Worm (Caenorhabditis elegans) whole organism, L1 larva: ENCODE results near the gene ZK1010.4.

Experiments used
- F16B12.6 ChIP-seq: fragments of 150-350 bp; optimal IDR thresholded peaks from 2 replicates; lab custom pipeline; 2014; ENCODE audit warnings: missing biosample characterization, missing genetic modification characterization
- blmp-1 ChIP-seq: fragments of 150-350 bp; optimal IDR thresholded peaks from 2 replicates; lab custom pipeline; 2014; ENCODE audit warnings: missing biosample characterization, missing genetic modification characterization
- ceh-63 ChIP-seq: fragments of 200-800 bp; sonication (Bioruptor generic); optimal IDR thresholded peaks from 2 replicates; lab custom pipeline; 2018; ENCODE audit warnings: mild to moderate bottlenecking, missing genetic modification characterization, missing compliant biosample characterization
- ceh-8 ChIP-seq: fragments of 200-800 bp; sonication (Bioruptor generic); optimal IDR thresholded peaks from 2 replicates; lab custom pipeline; 2018; ENCODE audit warnings: mild to moderate bottlenecking, missing genetic modification characterization, moderate library complexity, missing compliant biosample characterization
- ceh-90 ChIP-seq: sonication (generic microtip); optimal IDR thresholded peaks from 2 replicates; lab custom pipeline; 2016; ENCODE audit warnings: missing genetic modification characterization, missing compliant biosample characterization
- dpl-1 ChIP-seq, 3 experiments: fragments of 150-350 bp in 2 of 3; sonication (generic microtip) in 1 of 3; optimal IDR thresholded peaks; 2 replicates each; lab custom pipeline; 2014 to 2017; ENCODE audit warnings: missing biosample characterization in 3 of 3, missing genetic modification characterization in 3 of 3, missing genetic modification reagents in 3 of 3
- dsc-1 ChIP-seq: sonication (generic microtip); optimal IDR thresholded peaks from 2 replicates; lab custom pipeline; 2016; ENCODE audit warnings: mild to moderate bottlenecking, missing genetic modification characterization, missing compliant biosample characterization
- efl-1 ChIP-seq, 4 experiments: fragments of 150-350 bp; optimal IDR thresholded peaks in 3 of 4; peaks in 1 of 4; 1 replicate in 1 of 4; 2 replicates in 3 of 4; lab custom pipeline; 2014; ENCODE audit warnings: missing biosample characterization in 2 of 4, missing genetic modification characterization in 2 of 4, missing genetic modification reagents in 2 of 4
- elt-2 ChIP-seq: sonication (generic microtip); optimal IDR thresholded peaks from 2 replicates; lab custom pipeline; 2016; ENCODE audit warnings: missing genetic modification characterization, mild to moderate bottlenecking, inconsistent platforms, missing compliant biosample characterization, missing genetic modification reagents
- fkh-10 ChIP-seq: sonication (generic microtip); optimal IDR thresholded peaks from 2 replicates; lab custom pipeline; 2017; ENCODE audit warnings: missing biosample characterization, missing genetic modification reagents, missing genetic modification characterization
- isw-1 ChIP-seq: fragments of 200-800 bp; sonication (Bioruptor generic); IDR thresholded peaks from 2 replicates; pipeline ENCODE4 v1.3.6; 2022; ENCODE audit warnings: missing genetic modification characterization, missing compliant biosample characterization
- lin-13 ChIP-seq: fragments of 150-350 bp; optimal IDR thresholded peaks from 2 replicates; lab custom pipeline; 2014; ENCODE audit warnings: missing biosample characterization, missing genetic modification reagents, missing genetic modification characterization
- lin-14 ChIP-seq: fragments of 200-800 bp; sonication (Bioruptor generic); optimal IDR thresholded peaks from 2 replicates; lab custom pipeline; 2018; ENCODE audit warnings: mild to moderate bottlenecking, missing genetic modification characterization, moderate library complexity, missing compliant biosample characterization
- lin-35 ChIP-seq, 2 experiments: fragments of 150-350 bp; optimal IDR thresholded peaks; 2 replicates each; lab custom pipeline; 2014; ENCODE audit warnings: missing biosample characterization in 2 of 2, missing genetic modification characterization in 2 of 2, missing genetic modification reagents in 2 of 2
- lir-3 ChIP-seq: sonication (generic microtip); optimal IDR thresholded peaks from 2 replicates; lab custom pipeline; 2016; ENCODE audit warnings: mild to moderate bottlenecking, missing genetic modification characterization, moderate library complexity, missing compliant biosample characterization; ENCODE audit not compliant: poor library complexity
- lsy-2 ChIP-seq, 2 experiments: fragments of 150-350 bp; optimal IDR thresholded peaks; 2 replicates each; lab custom pipeline; 2014; ENCODE audit warnings: missing biosample characterization in 2 of 2, missing genetic modification characterization in 2 of 2
- mab-9 ChIP-seq: fragments of 200-800 bp; sonication (Bioruptor generic); IDR thresholded peaks from 2 replicates; pipeline ENCODE4 v1.3.6; 2022; ENCODE audit warnings: missing genetic modification reagents, missing genetic modification characterization, missing compliant biosample characterization
- mep-1 ChIP-seq: fragments of 150-350 bp; optimal IDR thresholded peaks from 2 replicates; lab custom pipeline; 2014; ENCODE audit warnings: missing biosample characterization, missing genetic modification characterization
- nhr-11 ChIP-seq: fragments of 150-350 bp; optimal IDR thresholded peaks from 2 replicates; lab custom pipeline; 2014; ENCODE audit warnings: missing biosample characterization, missing genetic modification characterization
- nhr-12 ChIP-seq: sonication (generic microtip); optimal IDR thresholded peaks from 2 replicates; lab custom pipeline; 2017; ENCODE audit warnings: missing biosample characterization, missing genetic modification characterization
- nhr-237 ChIP-seq: fragments of 150-350 bp; optimal IDR thresholded peaks from 2 replicates; lab custom pipeline; 2014; ENCODE audit warnings: missing biosample characterization, missing genetic modification characterization
- nhr-28 ChIP-seq: fragments of 150-350 bp; optimal IDR thresholded peaks from 2 replicates; lab custom pipeline; 2014; ENCODE audit warnings: missing biosample characterization, missing genetic modification characterization
- nhr-76 ChIP-seq: sonication (generic microtip); optimal IDR thresholded peaks from 2 replicates; lab custom pipeline; 2017; ENCODE audit warnings: missing biosample characterization, missing genetic modification characterization
- nhr-84 ChIP-seq: sonication (generic microtip); optimal IDR thresholded peaks from 2 replicates; lab custom pipeline; 2017; ENCODE audit warnings: missing biosample characterization, missing genetic modification characterization
- nhr-85 ChIP-seq: sonication (generic microtip); peaks from one replicate; lab custom pipeline; 2016; ENCODE audit warnings: missing genetic modification characterization, inconsistent platforms, missing compliant biosample characterization
- pag-3 ChIP-seq: sonication (generic microtip); optimal IDR thresholded peaks from 2 replicates; lab custom pipeline; 2017; ENCODE audit warnings: missing genetic modification characterization, mild to moderate bottlenecking, missing compliant biosample characterization, antibody characterized with exemption, borderline replicate concordance; ENCODE audit not compliant: insufficient read depth
- skn-1 ChIP-seq: fragments of 150-350 bp; optimal IDR thresholded peaks from 2 replicates; lab custom pipeline; 2014; ENCODE audit warnings: missing biosample characterization, missing genetic modification characterization
- sox-4 ChIP-seq: sonication (generic microtip); optimal IDR thresholded peaks from 2 replicates; lab custom pipeline; 2016; ENCODE audit warnings: missing genetic modification characterization, missing compliant biosample characterization
- unc-130 ChIP-seq: fragments of 150-350 bp; optimal IDR thresholded peaks from 2 replicates; lab custom pipeline; 2017; ENCODE audit warnings: missing biosample characterization, missing genetic modification characterization, inconsistent platforms
- unc-30 ChIP-seq: sonication (generic microtip); optimal IDR thresholded peaks from 2 replicates; lab custom pipeline; 2017; ENCODE audit warnings: missing biosample characterization, missing genetic modification characterization
- zag-1 ChIP-seq: fragments of 150-350 bp; optimal IDR thresholded peaks from 2 replicates; lab custom pipeline; 2014; ENCODE audit warnings: missing biosample characterization, missing genetic modification characterization

The ZK1010.4 gene

DNA sequence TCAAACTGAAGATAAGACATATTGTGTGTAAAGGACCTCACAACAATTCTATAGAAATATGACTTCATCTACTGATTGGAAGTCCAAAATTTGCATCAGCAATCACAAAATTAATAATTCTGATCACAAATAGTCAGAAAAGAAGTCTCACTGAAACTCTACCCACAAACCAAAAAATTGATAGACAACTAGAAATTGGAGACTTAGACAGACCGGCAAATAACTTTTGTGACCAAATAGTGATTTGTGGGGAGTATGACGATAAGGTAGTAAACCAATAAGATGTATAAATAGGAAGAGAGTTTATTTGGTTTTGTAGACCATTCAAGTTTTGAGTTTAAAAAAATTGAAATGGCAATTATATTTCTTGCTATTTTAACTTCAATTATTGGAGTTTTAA, 43.4 kb downstream of the ZK1010.4 start, which contains the start of gene cyp-13A12:
TSS of gene cyp-13A12 (plus strand) at position 267 of the 400 bp plus-strand sequence.
- TF ChIP-seq elt-2 (peak; percentile 20), lsy-2 (tag; optimal IDR thresholded peaks at IDR 0.05; lab: Kevin White, UChicago) (no peak), lin-35 (GFP tag; optimal IDR thresholded peaks at IDR 0.05; lab: Kevin White, UChicago) (peak in 1 of 2 experiments; percentile 8)

DNA sequence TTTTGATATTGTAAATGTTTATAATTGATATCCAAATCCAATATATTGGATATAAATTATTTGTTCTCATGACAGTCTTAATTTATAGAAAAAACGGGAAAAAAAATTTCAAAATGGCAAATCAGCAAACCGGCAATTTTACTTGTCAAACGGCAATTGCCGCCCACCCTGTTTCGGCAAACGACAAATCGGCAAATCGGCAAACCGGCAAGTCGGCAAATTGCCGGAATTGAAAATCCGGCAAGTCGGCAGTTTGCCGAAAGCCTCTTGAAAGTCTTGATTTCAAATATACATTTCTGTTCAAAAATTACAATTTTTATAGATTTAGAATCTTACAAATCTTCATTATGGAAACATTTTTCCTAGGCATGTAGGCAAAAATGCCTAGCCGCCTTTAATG, 47.1 kb downstream of the ZK1010.4 start:
- TF ChIP-seq efl-1 (optimal IDR thresholded peaks at IDR 0.05; lab: Kevin White, UChicago) (no peak), efl-1 (GFP tag; optimal IDR thresholded peaks at IDR 0.05 in 1 of 2; lab: Kevin White, UChicago) (peak in 1 of 2 experiments; percentile 53), sox-4 (tag; lab: Kevin White, UChicago) (no peak), F16B12.6 (tag; lab: Kevin White, UChicago) (no peak)
- TF ChIP-seq, all 84 proteins: peak for 1

DNA sequence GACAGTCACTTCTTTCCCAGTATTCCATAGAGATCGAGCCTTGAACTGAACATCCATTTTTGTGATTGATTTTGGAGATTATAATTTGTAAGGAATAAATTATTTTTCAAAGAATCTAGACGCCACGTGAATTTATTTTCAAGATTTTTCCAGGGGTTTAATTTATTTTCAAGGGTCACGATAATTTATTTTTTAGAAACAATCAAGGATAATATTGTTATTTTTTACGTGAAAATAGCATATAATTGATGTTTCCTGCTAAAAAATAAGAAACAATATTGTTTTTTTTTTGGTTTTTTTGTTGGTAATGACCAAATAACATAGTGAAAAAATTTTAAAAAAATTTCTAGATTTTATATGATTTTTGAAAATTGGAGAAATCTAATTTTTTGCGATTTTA, 48.7 kb downstream of the ZK1010.4 start, which contains the start of gene F14F7.4:
TSS of gene F14F7.4 (minus strand) at position 101 of the 400 bp plus-strand sequence.
- TF ChIP-seq lir-3, result no peak
- no peak for TF ChIP-seq nhr-76 (tag; lab: Kevin White, UChicago)
- TF ChIP-seq blmp-1 (tag; lab: Kevin White, UChicago), result no peak
- no peak for TF ChIP-seq nhr-12 (tag; lab: Kevin White, UChicago)
- no peak for TF ChIP-seq ceh-90 (tag; lab: Kevin White, UChicago)
- TF ChIP-seq isw-1 (GFP tag; lab: Robert Waterston, UW), result no peak
- TF ChIP-seq nhr-85 (tag; lab: Kevin White, UChicago), result no peak
- no peak for TF ChIP-seq ceh-63 (GFP tag; lab: Kevin White, UChicago)
- TF ChIP-seq zag-1 (tag; lab: Kevin White, UChicago), result no peak
- TF ChIP-seq nhr-237 (tag; lab: Kevin White, UChicago), result no peak
- TF ChIP-seq ceh-8 (GFP tag; lab: Kevin White, UChicago), result no peak
- TF ChIP-seq skn-1 (tag; lab: Kevin White, UChicago), result no peak
- TF ChIP-seq nhr-28, result no peak
- TF ChIP-seq dsc-1 (tag; lab: Kevin White, UChicago), result no peak
- TF ChIP-seq dpl-1 (GFP tag; optimal IDR thresholded peaks at IDR 0.05; lab: Kevin White, UChicago), result no peak
- no peak for TF ChIP-seq mab-9 (GFP tag; lab: Robert Waterston, UW)
- no peak for TF ChIP-seq efl-1 (optimal IDR thresholded peaks at IDR 0.05; lab: Kevin White, UChicago)
- no peak for TF ChIP-seq efl-1 (GFP tag; optimal IDR thresholded peaks at IDR 0.05 in 1 of 2; lab: Kevin White, UChicago)
- TF ChIP-seq, all 84 proteins: peak for 0

- no peak for TF ChIP-seq efl-1 (optimal IDR thresholded peaks at IDR 0.05; lab: Kevin White, UChicago)
- peak in 1 of 2 experiments; percentile 22 for TF ChIP-seq efl-1 (GFP tag; optimal IDR thresholded peaks at IDR 0.05 in 1 of 2; lab: Kevin White, UChicago)
- no peak for TF ChIP-seq nhr-12 (tag; lab: Kevin White, UChicago)
- TF ChIP-seq, all 84 proteins: peak for 1
Observed at ce11 chrIII:13030551-13030950, 49.7 kb downstream of the ZK1010.4 start, which contains the start of gene F14F7.7. Gene F14F7.7, plus strand, starts transcription at chrIII:13030904.

DNA sequence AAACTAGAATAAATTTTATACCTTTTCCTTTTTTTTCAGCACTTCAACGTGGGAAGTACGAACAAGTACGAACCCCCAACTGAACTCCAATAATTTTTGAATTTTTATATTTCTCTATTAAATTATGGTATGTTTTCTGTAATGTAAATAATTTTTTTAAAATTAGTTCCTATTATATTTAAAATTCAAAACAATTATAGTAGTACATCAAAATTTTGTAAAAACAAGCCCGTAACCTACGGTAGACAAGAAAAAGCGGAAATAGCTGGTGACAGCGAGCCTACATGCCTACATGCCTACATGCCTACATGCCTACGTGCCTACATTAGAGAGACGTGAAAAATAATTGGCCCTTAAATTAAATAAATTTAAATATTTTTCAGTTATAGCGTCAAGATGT, 50.8 kb downstream of the ZK1010.4 start, which contains the start of gene F14F7.5:
TSS of gene F14F7.5 (plus strand) at position 301 of the 400 bp plus-strand sequence.
- TF ChIP-seq mep-1 (no peak), lin-13 (GFP tag; lab: Kevin White, UChicago) (no peak), unc-130 (tag; lab: Kevin White, UChicago) (no peak), fkh-10 (no peak), pag-3 (tag; lab: Kevin White, UChicago) (no peak), nhr-11 (tag; lab: Kevin White, UChicago) (no peak), lin-14 (GFP tag; lab: Kevin White, UChicago) (no peak), nhr-84 (tag; lab: Kevin White, UChicago) (no peak), unc-30 (tag; lab: Kevin White, UChicago) (no peak)
